Worm (Caenorhabditis elegans) whole organism, L3 larva: ENCODE results near the gene Y105C5A.9.
"Not testable (repeated sequence)": the region's sequence is repeated elsewhere in the genome, so short reads cannot be mapped to it uniquely, and the experiment has no call there.

Source experiments
- ZK546.5 ChIP-seq: sonication (generic microtip); optimal IDR thresholded peaks from 2 replicates; lab custom pipeline; 2017; ENCODE audit warnings: missing biosample characterization, missing genetic modification characterization
- aly-2 ChIP-seq: fragments of 150-350 bp; optimal IDR thresholded peaks from 2 replicates; lab custom pipeline; 2014; ENCODE audit warnings: missing biosample characterization, missing genetic modification characterization
- ama-1 ChIP-seq: fragments of 150-350 bp; optimal IDR thresholded peaks from 2 replicates; lab custom pipeline; 2018
- elt-2 ChIP-seq: sonication (generic microtip); optimal IDR thresholded peaks from 2 replicates; lab custom pipeline; 2016; ENCODE audit warnings: missing genetic modification reagents, mild to moderate bottlenecking, missing genetic modification characterization, missing compliant biosample characterization
- lin-39 ChIP-seq: fragments of 150-350 bp; optimal IDR thresholded peaks from 2 replicates; lab custom pipeline; 2018; ENCODE audit warnings: missing biosample characterization, missing genetic modification reagents, missing genetic modification characterization
- nhr-11 ChIP-seq: fragments of 150-350 bp; optimal IDR thresholded peaks from 2 replicates; lab custom pipeline; 2014; ENCODE audit warnings: missing biosample characterization, missing genetic modification characterization
- nhr-12 ChIP-seq: fragments of 150-350 bp; optimal IDR thresholded peaks from 2 replicates; lab custom pipeline; 2014; ENCODE audit warnings: missing biosample characterization, missing genetic modification characterization
- tbx-2 ChIP-seq: sonication (generic microtip); optimal IDR thresholded peaks from 2 replicates; lab custom pipeline; 2016; ENCODE audit warnings: mild to moderate bottlenecking, missing genetic modification characterization, missing compliant biosample characterization
- ztf-4 ChIP-seq: fragments of 150-350 bp; optimal IDR thresholded peaks from 2 replicates; lab custom pipeline; 2014; ENCODE audit warnings: missing biosample characterization, missing genetic modification characterization

ce11 chrIV:15590397-15590796 lies 40.9 kb upstream of the Y105C5A.9 start, which contains the start of gene abu-5:
- not testable (repeated sequence) for TF ChIP-seq nhr-12 (tag; lab: Kevin White, UChicago); ztf-4 (tag; lab: Kevin White, UChicago); aly-2 (tag; lab: Kevin White, UChicago); elt-2 (tag; lab: Kevin White, UChicago); ZK546.5 (tag; lab: Kevin White, UChicago); lin-39 (tag; lab: Kevin White, UChicago); nhr-11 (tag; lab: Kevin White, UChicago); tbx-2 (tag; lab: Kevin White, UChicago); ama-1 (lab: Kevin White, UChicago)
